Fruit fly (Drosophila melanogaster): Measurements from ENCODE around the gene CG12256.
A peak's percentile ranks its signal among the peaks of the same experiment; 100 is the strongest.

Gene CG12256

DNA sequence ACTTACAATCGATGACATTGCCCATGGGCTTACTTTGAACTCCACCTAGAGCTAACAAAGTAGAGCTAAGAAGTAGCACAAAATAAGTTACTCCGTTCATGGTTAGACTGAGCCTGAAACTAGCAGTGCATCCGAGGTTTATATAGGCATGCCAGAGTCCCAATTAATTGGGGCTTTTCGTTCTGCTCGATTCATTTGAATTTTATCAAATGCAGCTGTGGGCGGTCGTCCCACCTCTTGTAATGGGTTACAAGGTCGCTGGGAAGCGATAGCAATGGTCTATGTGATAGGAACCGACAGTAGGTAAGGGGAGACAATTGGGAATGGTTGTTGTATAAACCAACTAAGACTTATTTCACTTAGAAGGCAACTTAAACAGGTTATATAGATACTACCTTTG lies at the start of gene CG12256:
Gene CG12256 (minus strand): TSS at position 101 of the 400 bp plus-strand sequence.
- TF ChIP-seq fru (GFP tag; optimal IDR thresholded peaks at IDR 0.05) (no peak), sage (GFP tag; optimal IDR thresholded peaks at IDR 0.05) (no peak), Dif (GFP tag; optimal IDR thresholded peaks at IDR 0.05; ENCODE audit: partially characterized antibody) (no peak), HLH106 (tag; optimal IDR thresholded peaks at IDR 0.05) (no peak), ey (GFP tag; optimal IDR thresholded peaks at IDR 0.05) (no peak), Jra (GFP tag; optimal IDR thresholded peaks at IDR 0.05) (no peak), Sp1 (GFP tag; optimal IDR thresholded peaks at IDR 0.05) (no peak), dmrt93B (GFP tag; optimal IDR thresholded peaks at IDR 0.05) (no peak)

DNA sequence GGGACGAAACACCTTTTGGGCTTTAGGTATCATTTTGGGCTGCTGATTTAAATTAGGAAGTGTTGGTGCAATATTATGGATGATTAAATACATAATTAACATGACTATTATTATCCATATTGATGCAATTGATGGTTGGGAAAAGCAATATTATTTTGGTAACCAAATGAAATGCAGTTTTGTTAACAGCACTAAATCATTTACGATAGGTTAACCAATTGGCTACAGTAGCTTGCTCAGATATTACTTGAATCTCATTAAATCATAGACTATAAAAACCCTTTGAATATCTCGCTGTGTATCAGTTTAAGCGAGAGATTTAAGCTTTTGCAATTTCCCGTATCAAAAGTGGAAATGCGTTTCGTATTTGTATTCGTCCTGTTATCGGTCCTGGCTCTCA lies 46.7 kb upstream of the CG12256 start, which contains the start of gene Sfp87B:
Gene Sfp87B (plus strand): TSS at position 301 of the 400 bp plus-strand sequence.
- no peak for TF ChIP-seq HLH106 (tag; optimal IDR thresholded peaks at IDR 0.05)

DNA sequence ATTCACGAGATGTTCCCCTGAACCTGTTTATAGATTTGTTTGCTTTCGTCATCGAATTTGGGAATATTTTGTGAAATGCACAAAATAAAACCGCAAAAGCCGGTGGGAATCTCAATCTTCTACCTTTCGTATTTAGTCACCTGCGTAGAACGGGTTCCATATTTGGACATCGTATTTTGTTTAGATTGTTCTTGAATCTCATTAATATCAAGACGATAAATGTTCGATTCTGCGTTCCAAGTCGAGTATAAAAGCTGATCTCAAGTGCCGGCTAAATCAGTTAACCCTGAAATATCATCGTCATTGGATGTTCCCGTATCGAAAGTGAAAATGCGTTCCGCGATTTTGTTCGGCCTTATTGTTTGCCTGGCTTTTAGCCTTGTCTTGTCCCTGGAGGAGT lies 44.5 kb upstream of the CG12256 start, which contains the start of gene CG17738:
Gene CG17738 (plus strand): TSS at position 301 of the 400 bp plus-strand sequence.
- no peak for TF ChIP-seq fru (GFP tag; optimal IDR thresholded peaks at IDR 0.05)
- no peak for TF ChIP-seq Dif (GFP tag; optimal IDR thresholded peaks at IDR 0.05; ENCODE audit: partially characterized antibody)
- TF ChIP-seq Hr78 (GFP tag; optimal IDR thresholded peaks at IDR 0.05): no peak
- TF ChIP-seq Rel (GFP tag; optimal IDR thresholded peaks at IDR 0.05): no peak
- TF ChIP-seq Rel (tag; optimal IDR thresholded peaks at IDR 0.05): no peak
- TF ChIP-seq Abd-B (GFP tag; optimal IDR thresholded peaks at IDR 0.05): no peak
- no peak for TF ChIP-seq HLH106 (tag; optimal IDR thresholded peaks at IDR 0.05)
- no peak for TF ChIP-seq Mio (GFP tag; optimal IDR thresholded peaks at IDR 0.05)
- no peak for TF ChIP-seq Jra (GFP tag; optimal IDR thresholded peaks at IDR 0.05)
- TF ChIP-seq br (GFP tag; optimal IDR thresholded peaks at IDR 0.05): no peak
- no peak for TF ChIP-seq jim (GFP tag; optimal IDR thresholded peaks at IDR 0.05)
- TF ChIP-seq dmrt93B (GFP tag; optimal IDR thresholded peaks at IDR 0.05): no peak
- no peak for TF ChIP-seq Dfd (GFP tag; optimal IDR thresholded peaks at IDR 0.05)
- TF ChIP-seq Hnf4 (GFP tag; optimal IDR thresholded peaks at IDR 0.05): no peak

DNA sequence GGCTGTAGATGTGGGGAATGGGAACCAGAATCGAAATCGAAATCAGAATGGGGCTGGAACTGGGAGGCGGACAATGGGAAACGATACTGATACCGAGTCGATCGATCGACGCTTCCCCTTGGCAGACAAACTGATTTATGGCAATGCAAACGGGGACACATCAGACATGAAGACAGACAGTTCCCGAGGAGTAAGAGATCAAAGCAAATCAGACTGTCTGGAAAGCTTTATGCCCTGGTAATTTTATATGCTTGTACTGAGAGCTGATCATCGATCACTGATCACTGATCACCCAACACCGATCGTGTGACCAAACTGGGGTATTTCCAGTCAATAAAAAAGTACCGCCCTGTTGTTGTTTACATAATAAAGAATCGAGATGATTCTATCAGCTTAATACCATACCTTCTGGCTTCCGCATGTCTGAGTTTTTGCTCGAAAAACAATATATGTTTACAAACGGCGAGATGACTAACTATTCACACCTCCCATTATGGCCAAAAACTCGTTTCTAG lies 43.8 kb upstream of the CG12256 start:
- TF ChIP-seq Rel (GFP tag; optimal IDR thresholded peaks at IDR 0.05) (no peak), Rel (tag; optimal IDR thresholded peaks at IDR 0.05) (peak; percentile 92), usp (GFP tag; optimal IDR thresholded peaks at IDR 0.05) (no peak)

DNA sequence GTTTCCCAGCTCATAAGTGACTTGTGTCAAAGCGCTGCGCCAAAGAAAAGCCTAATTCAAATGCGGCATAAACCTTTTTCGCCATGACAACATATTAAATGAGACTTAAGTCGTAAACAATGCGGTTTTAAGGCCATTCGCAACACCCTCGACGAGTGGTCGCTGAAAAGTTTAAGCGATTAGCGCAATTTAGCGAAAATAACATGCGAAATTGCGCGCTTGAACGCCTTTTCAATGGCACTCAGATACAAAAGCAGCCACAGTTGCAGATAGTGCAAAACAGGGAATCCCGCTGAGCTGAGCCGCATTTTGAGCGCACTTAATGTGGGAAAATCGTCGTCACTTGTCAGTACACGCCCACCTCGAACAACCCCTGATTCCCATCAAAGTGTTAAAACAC lies 34.5 kb upstream of the CG12256 start, which contains the start of gene CG44038:
Gene CG44038 (plus strand): TSS at position 301 of the 400 bp plus-strand sequence.
- no peak for TF ChIP-seq dsf (GFP tag; optimal IDR thresholded peaks at IDR 0.05; ENCODE audit: borderline replicate concordance)

DNA sequence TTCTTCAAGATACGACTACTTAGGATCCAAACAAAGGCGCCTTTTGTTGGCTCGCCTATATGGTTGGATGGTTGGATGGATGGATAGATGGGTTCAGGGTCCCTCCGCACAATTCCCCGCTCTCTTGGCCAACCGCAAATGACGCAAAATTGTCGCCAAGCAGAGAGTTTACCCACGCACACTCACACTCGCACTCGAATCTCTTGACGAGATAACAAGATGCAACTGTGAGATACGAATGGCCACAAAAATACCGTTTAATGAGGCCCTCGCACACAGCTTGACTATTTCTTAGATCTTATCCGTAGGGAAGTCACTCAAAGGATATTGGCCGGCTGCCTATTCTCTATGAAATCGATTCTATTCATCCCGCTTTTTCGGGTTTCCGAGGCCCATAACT lies 33.7 kb upstream of the CG12256 start:
- TF ChIP-seq dl (GFP tag; optimal IDR thresholded peaks at IDR 0.05; ENCODE audit: insufficient read depth in 1 of 2, partially characterized antibody in 2 of 2) (no peak), jim (GFP tag; optimal IDR thresholded peaks at IDR 0.05) (no peak), OdsH (GFP tag; optimal IDR thresholded peaks at IDR 0.05) (no peak), foxo (GFP tag; optimal IDR thresholded peaks at IDR 0.05) (no peak), Jra (GFP tag; optimal IDR thresholded peaks at IDR 0.05) (no peak), sage (GFP tag; optimal IDR thresholded peaks at IDR 0.05) (no peak), GATAd (GFP tag; optimal IDR thresholded peaks at IDR 0.05) (no peak), Myc (optimal IDR thresholded peaks at IDR 0.05) (no peak), CG32264 (GFP tag; optimal IDR thresholded peaks at IDR 0.05) (no peak), Hnf4 (GFP tag; optimal IDR thresholded peaks at IDR 0.05) (no peak), CG9705 (GFP tag; optimal IDR thresholded peaks at IDR 0.05) (no peak), rgr (GFP tag; optimal IDR thresholded peaks at IDR 0.05) (no peak)

DNA sequence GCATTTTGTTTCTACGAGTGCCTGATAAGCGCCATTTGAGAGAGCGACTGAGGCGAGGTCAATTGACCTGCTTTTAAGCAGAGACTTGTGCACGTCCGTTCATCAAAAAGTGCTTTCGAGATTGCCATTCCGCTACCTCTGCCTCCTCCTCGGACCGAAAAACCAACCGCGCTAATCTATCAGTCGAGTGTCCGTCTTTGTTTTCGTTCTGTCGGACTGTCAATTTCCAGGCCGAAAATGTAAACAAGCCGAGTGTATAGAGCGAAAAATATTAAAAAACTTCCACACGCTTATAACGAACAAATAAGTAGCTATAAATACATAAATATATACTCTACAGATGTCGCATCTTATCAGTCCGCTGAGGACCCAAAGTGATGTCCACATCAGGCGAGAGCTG lies 32.9 kb upstream of the CG12256 start:
- TF ChIP-seq Rel (GFP tag; optimal IDR thresholded peaks at IDR 0.05): no peak
- TF ChIP-seq Rel (tag; optimal IDR thresholded peaks at IDR 0.05): peak; percentile 54
- no peak for TF ChIP-seq GATAd (GFP tag; optimal IDR thresholded peaks at IDR 0.05)

Data from whole organism, wandering third instar larva.